Worm (Caenorhabditis elegans): ENCODE data around the gene srd-49.

The srd-49 gene

ce11 chrV:10145653-10146052 lies 51.2 kb downstream of the srd-49 start, which contains the start of gene C51E3.9:
C51E3.9 (plus strand) TSS chrV:10145953.
- TF ChIP-seq drap-1 (GFP tag; optimal IDR thresholded peaks at IDR 0.05) (no peak), hlh-1 (tag; optimal IDR thresholded peaks at IDR 0.05) (peak; percentile 27)
